Fruit fly (Drosophila melanogaster) whole organism, prepupa: Measurements from ENCODE around the gene Gr93a.

Source experiments
- CG6792 ChIP-seq: fragments of 200-800 bp; sonication (Bioruptor generic); optimal IDR thresholded peaks from 3 replicates; lab custom pipeline; 2016; ENCODE audit warnings: missing biosample characterization, missing genetic modification characterization
- CG6808 ChIP-seq: fragments of 200-800 bp; sonication (Bioruptor generic); optimal IDR thresholded peaks from 3 replicates; lab custom pipeline; 2017; ENCODE audit warnings: missing biosample characterization, missing genetic modification characterization, mild to moderate bottlenecking, moderate library complexity, missing genetic modification reagents
- CG8632 ChIP-seq: fragments of 200-800 bp; sonication (Bioruptor generic); optimal IDR thresholded peaks from 3 replicates; lab custom pipeline; 2016; ENCODE audit warnings: missing biosample characterization, missing genetic modification characterization
- svp ChIP-seq: fragments of 200-800 bp; sonication (Bioruptor generic); peaks from one replicate; lab custom pipeline; 2016; ENCODE audit warnings: missing biosample characterization, missing genetic modification characterization

DNA sequence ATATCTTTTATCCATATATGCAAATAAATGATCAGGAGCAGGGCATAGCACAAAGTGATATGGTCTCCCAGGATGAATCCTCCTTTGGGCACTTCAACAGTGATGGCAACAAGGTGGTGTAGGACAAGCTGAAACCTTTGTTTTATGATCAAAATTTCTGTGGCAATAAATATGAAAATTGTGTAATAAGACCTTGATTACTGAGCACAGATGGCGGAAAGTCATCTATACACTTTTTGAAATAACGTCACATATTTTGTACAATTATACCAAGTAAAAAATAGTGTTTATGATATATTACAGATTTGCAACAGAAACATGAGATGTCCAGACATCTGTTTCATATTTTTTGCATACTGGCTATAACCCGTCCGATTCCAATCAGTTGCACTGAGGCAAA is 48.2 kb downstream of the Gr93a start, which contains the start of gene CG31465:
- no peak for TF ChIP-seq svp (GFP tag; lab: Kevin White, UChicago)
- TF ChIP-seq CG8632 (GFP tag; lab: Kevin White, UChicago), result no peak
- no peak for TF ChIP-seq CG6808 (GFP tag; lab: Kevin White, UChicago)
- TF ChIP-seq CG6792 (GFP tag; lab: Kevin White, UChicago), result no peak
